Fruit fly (Drosophila melanogaster) S2 (cell line): ENCODE results near the gene CG2278.

ENCODE experiments used
- CG8478 ChIP-seq: fragments of >200 bp; optimal IDR thresholded peaks from 2 replicates; lab custom pipeline; 2018
- CTCF ChIP-seq, 2 experiments: fragments of >200 bp; optimal IDR thresholded peaks; 2 replicates each; lab custom pipeline; 2018

Gene CG2278

dm6 chrX:8170166-8170565 is at the start of gene CG2278:
TSS of gene CG2278 (minus strand) at chrX:8170266.
- TF ChIP-seq CG8478 (lab: Kevin White, UChicago) (no peak), CTCF (optimal IDR thresholded peaks at IDR 0.05; lab: Kevin White, UChicago) (no peak)

- TF ChIP-seq CTCF (optimal IDR thresholded peaks at IDR 0.05; lab: Kevin White, UChicago) (no peak), CG8478 (lab: Kevin White, UChicago) (no peak)
Measured at dm6 chrX:8215855-8216586, 46.0 kb upstream of the CG2278 start.

dm6 chrX:8215094-8215854 is 45.2 kb upstream of the CG2278 start:
- TF ChIP-seq CG8478 (lab: Kevin White, UChicago) (no peak), CTCF (optimal IDR thresholded peaks at IDR 0.05; lab: Kevin White, UChicago) (no peak)

- no peak for TF ChIP-seq CTCF (optimal IDR thresholded peaks at IDR 0.05; lab: Kevin White, UChicago)
- no peak for TF ChIP-seq CG8478 (lab: Kevin White, UChicago)
Measured at dm6 chrX:8214017-8214416, 44.0 kb upstream of the CG2278 start.

dm6 chrX:8211731-8212468 is 41.8 kb upstream of the CG2278 start:
- TF ChIP-seq CG8478 (lab: Kevin White, UChicago) (no peak), CTCF (optimal IDR thresholded peaks at IDR 0.05; lab: Kevin White, UChicago) (no peak)

- TF ChIP-seq CG8478 (lab: Kevin White, UChicago) (no peak), CTCF (optimal IDR thresholded peaks at IDR 0.05; lab: Kevin White, UChicago) (no peak)
Measured at dm6 chrX:8211094-8211730, 41.1 kb upstream of the CG2278 start.

dm6 chrX:8210632-8211031 is 40.6 kb upstream of the CG2278 start:
- peak; percentile 77 to 79 for TF ChIP-seq CTCF (optimal IDR thresholded peaks at IDR 0.05; lab: Kevin White, UChicago)
- TF ChIP-seq CG8478 (lab: Kevin White, UChicago), result no peak

dm6 chrX:8207054-8207453 is 37.0 kb upstream of the CG2278 start:
- no peak for TF ChIP-seq CTCF (optimal IDR thresholded peaks at IDR 0.05; lab: Kevin White, UChicago)
- TF ChIP-seq CG8478 (lab: Kevin White, UChicago), result no peak

dm6 chrX:8206561-8206960 is 36.5 kb upstream of the CG2278 start:
- TF ChIP-seq CTCF (optimal IDR thresholded peaks at IDR 0.05; lab: Kevin White, UChicago), result no peak
- no peak for TF ChIP-seq CG8478 (lab: Kevin White, UChicago)

- no peak for TF ChIP-seq CG8478 (lab: Kevin White, UChicago)
- no peak for TF ChIP-seq CTCF (optimal IDR thresholded peaks at IDR 0.05; lab: Kevin White, UChicago)
Measured at dm6 chrX:8205625-8206252, 35.7 kb upstream of the CG2278 start.

- TF ChIP-seq CG8478 (lab: Kevin White, UChicago) (no peak), CTCF (optimal IDR thresholded peaks at IDR 0.05; lab: Kevin White, UChicago) (no peak)
Measured at dm6 chrX:8202724-8203362, 32.8 kb upstream of the CG2278 start.

dm6 chrX:8198935-8199580 is 29.0 kb upstream of the CG2278 start:
- TF ChIP-seq CG8478 (lab: Kevin White, UChicago), result no peak
- TF ChIP-seq CTCF (optimal IDR thresholded peaks at IDR 0.05; lab: Kevin White, UChicago), result no peak

dm6 chrX:8196598-8197228 is 26.6 kb upstream of the CG2278 start:
- TF ChIP-seq CTCF (optimal IDR thresholded peaks at IDR 0.05; lab: Kevin White, UChicago) (no peak), CG8478 (lab: Kevin White, UChicago) (no peak)
